Fruit fly (Drosophila melanogaster) whole organism, adult: ENCODE measurements around the gene eIF1.

Experiments
- CG1620 ChIP-seq: fragments of 200-800 bp; sonication (Bioruptor generic); optimal IDR thresholded peaks from 2 replicates; lab custom pipeline; 2016; ENCODE audit warnings: missing biosample characterization, missing genetic modification characterization
- CG7045 ChIP-seq: fragments of 200-800 bp; sonication (Bioruptor generic); optimal IDR thresholded peaks from 2 replicates; lab custom pipeline; 2017; ENCODE audit warnings: missing biosample characterization, mild to moderate bottlenecking, missing genetic modification characterization
- CG7101 ChIP-seq: fragments of 200-800 bp; sonication (Bioruptor generic); optimal IDR thresholded peaks from 2 replicates; lab custom pipeline; 2018; ENCODE audit warnings: missing biosample characterization, mild to moderate bottlenecking, missing genetic modification characterization, moderate library complexity
- Clk ChIP-seq: fragments of 200-800 bp; sonication (Bioruptor generic); optimal IDR thresholded peaks from 2 replicates; lab custom pipeline; 2017; ENCODE audit warnings: missing biosample characterization, missing genetic modification characterization
- Hr96 ChIP-seq: fragments of 200-800 bp; sonication (Bioruptor generic); optimal IDR thresholded peaks from 2 replicates; lab custom pipeline; 2016; ENCODE audit warnings: missing biosample characterization, missing genetic modification characterization
- Mnt ChIP-seq: fragments of 200-800 bp; sonication (Bioruptor generic); optimal IDR thresholded peaks from 2 replicates; lab custom pipeline; 2016; ENCODE audit warnings: missing biosample characterization, mild to moderate bottlenecking, missing genetic modification characterization
- cic ChIP-seq: fragments of 200-800 bp; sonication (Bioruptor generic); optimal IDR thresholded peaks from 2 replicates; lab custom pipeline; 2017; ENCODE audit warnings: missing biosample characterization, mild to moderate bottlenecking, missing genetic modification characterization, moderate library complexity
- pad ChIP-seq: fragments of 200-800 bp; sonication (Bioruptor generic); optimal IDR thresholded peaks from 3 replicates; lab custom pipeline; 2017; ENCODE audit warnings: missing biosample characterization, missing genetic modification characterization, mild to moderate bottlenecking, moderate library complexity, missing genetic modification reagents

DNA sequence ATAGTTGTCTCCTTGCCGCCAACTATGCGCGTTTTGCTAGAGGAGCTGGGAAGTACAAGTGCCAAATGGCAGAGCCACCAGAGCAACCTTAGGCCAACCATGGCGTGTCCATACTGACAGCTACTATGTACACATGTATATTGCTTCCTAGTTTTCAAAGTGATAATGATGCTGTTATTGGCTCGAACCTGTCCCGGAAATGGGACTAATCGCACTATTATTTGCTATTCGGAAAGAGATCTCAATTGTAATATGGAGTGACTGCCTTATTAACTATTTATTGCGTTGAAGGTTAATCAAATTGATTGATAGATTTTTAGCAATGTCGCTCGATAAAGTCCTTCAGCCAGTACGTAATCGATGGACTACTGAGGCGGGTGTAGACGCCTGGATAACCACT lies 18.8 kb upstream of the eIF1 start, which contains the start of gene CG33159:
- TF ChIP-seq CG7045 (GFP tag; lab: Kevin White, UChicago) (no peak), Clk (GFP tag; lab: Kevin White, UChicago) (no peak), pad (no peak), CG1620 (GFP tag; lab: Kevin White, UChicago) (no peak), cic (GFP tag; lab: Kevin White, UChicago) (no peak), Hr96 (GFP tag; lab: Kevin White, UChicago) (no peak), Mnt (GFP tag; lab: Kevin White, UChicago) (no peak), CG7101 (tag; lab: Kevin White, UChicago) (no peak)
